Fruit fly (Drosophila melanogaster) whole organism, larva: ENCODE data around the gene Apc.

ENCODE experiments used
- noc ChIP-seq: fragments of 200-800 bp; sonication (Bioruptor generic); optimal IDR thresholded peaks from 3 replicates; lab custom pipeline; 2019; ENCODE audit warnings: missing biosample characterization, mild to moderate bottlenecking, missing genetic modification characterization, moderate library complexity

Apc gene

dm6 chr3R:28844611-28845376 is at the start of gene Apc, which contains the start of gene spg:
Gene Apc, minus strand, starts transcription at chr3R:28844748.
Gene spg, plus strand, starts transcription at chr3R:28845270.
- TF ChIP-seq noc: peak; percentile 72

- TF ChIP-seq noc: no peak
Measured at dm6 chr3R:28891513-28892097, 47.1 kb upstream of the Apc start.

dm6 chr3R:28889427-28889736 is 44.8 kb upstream of the Apc start:
- TF ChIP-seq noc: no peak

- peak; percentile 92 for TF ChIP-seq noc
Measured at dm6 chr3R:28888561-28889426, 44.2 kb upstream of the Apc start.

- no peak for TF ChIP-seq noc
Measured at dm6 chr3R:28887559-28888432, 43.2 kb upstream of the Apc start, which contains the start of the genes CG33203 and Doa. Gene CG33203, minus strand, starts transcription at chr3R:28887709. Gene Doa, plus strand, starts transcription at chr3R:28888073.

- TF ChIP-seq noc: no peak
Measured at dm6 chr3R:28886813-28887212, 42.3 kb upstream of the Apc start.

dm6 chr3R:28883434-28883833 is 38.9 kb upstream of the Apc start, which contains the start of gene Nepl21:
Gene Nepl21, plus strand, starts transcription at chr3R:28883693.
- peak; percentile 34 for TF ChIP-seq noc

dm6 chr3R:28880066-28880842 is 35.7 kb upstream of the Apc start, which contains the start of the genes Nepl19 and Nepl20:
Gene Nepl19, minus strand, starts transcription at chr3R:28880122.
Gene Nepl20, plus strand, starts transcription at chr3R:28880792.
- TF ChIP-seq noc: peak; percentile 93

dm6 chr3R:28875345-28875744 is 30.8 kb upstream of the Apc start, which contains the start of gene Nepl18:
Gene Nepl18, plus strand, starts transcription at chr3R:28875621.
- TF ChIP-seq noc: no peak

dm6 chr3R:28872605-28873004 is 28.1 kb upstream of the Apc start, which contains the start of gene Nepl17:
Gene Nepl17, plus strand, starts transcription at chr3R:28872905.
- TF ChIP-seq noc: no peak

dm6 chr3R:28870364-28870763 is 25.8 kb upstream of the Apc start:
- no peak for TF ChIP-seq noc

dm6 chr3R:28861309-28862157 is 17.0 kb upstream of the Apc start:
- no peak for TF ChIP-seq noc

dm6 chr3R:28860582-28860981 is 16.0 kb upstream of the Apc start:
- TF ChIP-seq noc: no peak

- TF ChIP-seq noc: no peak
Measured at dm6 chr3R:28859058-28859526, 14.5 kb upstream of the Apc start, which contains the start of gene Inx3. Gene Inx3, minus strand, starts transcription at chr3R:28859497.
